Worm (Caenorhabditis elegans): ENCODE data around the gene tkt-1.

- TF ChIP-seq F57A8.1 (GFP tag; optimal IDR thresholded peaks at IDR 0.05), result no peak
- TF ChIP-seq unc-62 (GFP tag; optimal IDR thresholded peaks at IDR 0.05), result no peak
- TF ChIP-seq lir-1 (GFP tag; conservative IDR thresholded peaks at IDR 0.05), result no peak
- TF ChIP-seq zim-3 (tag; optimal IDR thresholded peaks at IDR 0.05), result no peak
- TF ChIP-seq lin-40 (tag; optimal IDR thresholded peaks at IDR 0.05), result no peak
- no peak for TF ChIP-seq nhr-27 (tag; optimal IDR thresholded peaks at IDR 0.05)
- TF ChIP-seq F22D6.2 (tag; optimal IDR thresholded peaks at IDR 0.05), result no peak
- no peak for TF ChIP-seq Y67H2A.10 (GFP tag; conservative IDR thresholded peaks at IDR 0.05)
- no peak for TF ChIP-seq snpc-1.1 (tag; optimal IDR thresholded peaks at IDR 0.05; ENCODE audit: insufficient read depth)
- no peak for TF ChIP-seq madf-6 (GFP tag; IDR thresholded peaks at IDR 0.05)
- TF ChIP-seq hlh-26 (GFP tag; conservative IDR thresholded peaks at IDR 0.05), result no peak
Observed at ce11 chrIV:10219208-10219607, 24.2 kb upstream of the tkt-1 start, which contains the start of gene qns-1.

Measured in whole organism, young adult.